Worm (Caenorhabditis elegans) whole organism, L1 larva: Measurements from ENCODE around the gene M03C11.1.

Experiments
- ama-1 ChIP-seq: fragments of 150-350 bp; optimal IDR thresholded peaks from 2 replicates; lab custom pipeline; 2014
- fkh-8 ChIP-seq: sonication (generic microtip); optimal IDR thresholded peaks from 2 replicates; lab custom pipeline; 2016; ENCODE audit warnings: mild to moderate bottlenecking, missing genetic modification characterization, missing compliant biosample characterization
- lir-3 ChIP-seq: sonication (generic microtip); optimal IDR thresholded peaks from 2 replicates; lab custom pipeline; 2016; ENCODE audit warnings: mild to moderate bottlenecking, missing genetic modification characterization, moderate library complexity, missing compliant biosample characterization; ENCODE audit not compliant: poor library complexity
- lsy-2 ChIP-seq, 2 experiments: fragments of 150-350 bp; optimal IDR thresholded peaks; 2 replicates each; lab custom pipeline; 2014; ENCODE audit warnings: missing biosample characterization in 2 of 2, missing genetic modification characterization in 2 of 2
- unc-62 ChIP-seq: fragments of 150-350 bp; optimal IDR thresholded peaks from 2 replicates; lab custom pipeline; 2014; ENCODE audit warnings: missing biosample characterization, missing genetic modification reagents, missing genetic modification characterization
- zag-1 ChIP-seq: fragments of 150-350 bp; optimal IDR thresholded peaks from 2 replicates; lab custom pipeline; 2014; ENCODE audit warnings: missing biosample characterization, missing genetic modification characterization

DNA sequence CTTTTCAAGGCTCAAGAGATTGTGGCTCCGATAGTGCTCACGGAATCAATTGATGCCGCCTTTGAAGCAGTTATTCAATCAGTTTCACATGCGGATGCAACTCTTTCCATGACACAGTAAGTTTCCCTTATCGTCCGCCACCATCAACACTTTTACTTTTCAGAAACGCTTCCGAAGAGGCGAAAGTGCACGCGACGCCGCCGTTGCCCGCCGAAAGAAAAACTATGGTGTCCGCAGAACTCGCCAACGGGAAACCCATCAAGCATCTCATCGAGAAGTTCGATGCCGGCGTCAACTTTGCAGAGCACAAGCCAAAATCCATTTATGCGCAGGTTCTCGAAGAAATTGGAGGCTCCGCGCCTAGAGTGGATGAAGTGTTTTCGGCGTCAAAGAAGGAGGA, 42.5 kb downstream of the M03C11.1 start:
- TF ChIP-seq ama-1: no peak
- TF ChIP-seq zag-1 (tag; lab: Kevin White, UChicago): no peak
- TF ChIP-seq lir-3 (tag; lab: Kevin White, UChicago): no peak
- TF ChIP-seq unc-62: no peak
- TF ChIP-seq fkh-8 (tag; lab: Kevin White, UChicago): no peak
- no peak for TF ChIP-seq lsy-2 (tag; optimal IDR thresholded peaks at IDR 0.05; lab: Kevin White, UChicago)
